Worm (Caenorhabditis elegans) whole organism, L4/young adult: ENCODE data around the gene sex-1.

Source experiments
- dao-5 ChIP-seq: sonication (generic microtip); optimal IDR thresholded peaks from 2 replicates; lab custom pipeline; 2016; ENCODE audit warnings: missing genotype, missing genetic modification characterization, moderate library complexity, missing compliant biosample characterization
- him-1 ChIP-seq: sonication (generic microtip); optimal IDR thresholded peaks from 2 replicates; lab custom pipeline; 2016; ENCODE audit warnings: missing genotype, missing genetic modification reagents, missing genetic modification characterization, missing compliant biosample characterization

ce11 chrX:10254068-10254467 is 48.8 kb upstream of the sex-1 start:
- TF ChIP-seq him-1 (tag; lab: Kevin White, UChicago), result no peak
- no peak for TF ChIP-seq dao-5
